Fruit fly (Drosophila melanogaster) whole organism, embryonic: ENCODE measurements around the gene niki.

Experiments
- CG10543 ChIP-seq: fragments of 200-800 bp; sonication (Bioruptor generic); optimal IDR thresholded peaks from 3 replicates; lab custom pipeline; 2017; ENCODE audit warnings: missing biosample characterization, mild to moderate bottlenecking, missing genetic modification characterization, moderate library complexity
- CG12769 ChIP-seq: fragments of 200-800 bp; sonication (Bioruptor generic); optimal IDR thresholded peaks from 2 replicates; lab custom pipeline; 2019; ENCODE audit warnings: missing biosample characterization, mild to moderate bottlenecking, missing genetic modification characterization, moderate library complexity
- CG15479 ChIP-seq: fragments of 200-800 bp; sonication (Bioruptor generic); optimal IDR thresholded peaks from 3 replicates; lab custom pipeline; 2019; ENCODE audit warnings: missing biosample characterization, mild to moderate bottlenecking, missing genetic modification characterization, moderate library complexity
- CG17359 ChIP-seq: fragments of 200-800 bp; sonication (Bioruptor generic); optimal IDR thresholded peaks from 3 replicates; lab custom pipeline; 2018; ENCODE audit warnings: missing biosample characterization, mild to moderate bottlenecking, missing genetic modification characterization, moderate library complexity
- CG1792 ChIP-seq: fragments of 200-800 bp; sonication (Bioruptor generic); optimal IDR thresholded peaks from 2 replicates; lab custom pipeline; 2016; ENCODE audit warnings: missing biosample characterization, missing genetic modification characterization
- CG18011 ChIP-seq: fragments of 200-800 bp; sonication (Bioruptor generic); optimal IDR thresholded peaks from 2 replicates; lab custom pipeline; 2017; ENCODE audit warnings: missing biosample characterization, missing genetic modification characterization, mild to moderate bottlenecking, moderate library complexity, missing genotype
- CG6689 ChIP-seq: fragments of 200-800 bp; sonication (Bioruptor generic); IDR thresholded peaks from 2 replicates; pipeline ENCODE4 v1.3.6; 2022; ENCODE audit warnings: missing biosample characterization, missing genetic modification characterization
- CG7786 ChIP-seq: fragments of 200-800 bp; sonication (Bioruptor generic); optimal IDR thresholded peaks from 2 replicates; lab custom pipeline; 2016; ENCODE audit warnings: missing biosample characterization, missing genetic modification characterization
- D19B ChIP-seq: fragments of 200-800 bp; sonication (Bioruptor generic); optimal IDR thresholded peaks from 2 replicates; lab custom pipeline; 2017; ENCODE audit warnings: missing biosample characterization, mild to moderate bottlenecking, missing genetic modification characterization
- HmgZ ChIP-seq: fragments of 200-800 bp; sonication (Bioruptor generic); optimal IDR thresholded peaks from 2 replicates; lab custom pipeline; 2018; ENCODE audit warnings: missing biosample characterization, mild to moderate bottlenecking, missing genetic modification characterization

DNA sequence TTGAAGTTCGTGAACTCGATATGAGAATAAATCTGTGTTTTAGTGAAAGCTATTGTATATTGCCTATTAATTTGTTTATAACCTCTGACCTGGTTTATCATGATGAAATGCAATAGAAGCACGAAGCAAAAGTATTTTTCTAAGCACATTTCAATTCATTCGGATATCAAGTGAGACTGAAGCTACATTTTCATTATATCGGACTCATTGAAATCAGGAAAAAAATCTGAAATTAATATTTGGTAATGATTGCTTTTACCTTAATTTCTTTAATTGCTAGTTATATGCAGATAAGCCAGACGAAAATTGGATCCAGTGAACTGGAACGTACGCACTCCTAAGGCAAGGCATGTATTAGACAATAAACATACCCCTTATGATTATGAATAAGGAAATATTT lies 15.6 kb upstream of the niki start, which contains the start of gene CG33658:
- TF ChIP-seq CG7786 (GFP tag; lab: Kevin White, UChicago) (no peak), CG17359 (tag; lab: Kevin White, UChicago) (no peak), CG10543 (GFP tag; lab: Kevin White, UChicago) (no peak), CG18011 (GFP tag; lab: Kevin White, UChicago) (no peak), CG6689 (GFP tag; lab: Robert Waterston, UW) (no peak), CG15479 (no peak), CG1792 (GFP tag; lab: Kevin White, UChicago) (no peak), CG12769 (tag; lab: Kevin White, UChicago) (no peak), D19B (GFP tag; lab: Kevin White, UChicago) (no peak), HmgZ (no peak)
